Worm (Caenorhabditis elegans): ENCODE results near the gene Y62H9A.11.

- TF ChIP-seq ama-1 (optimal IDR thresholded peaks at IDR 0.05) (no peak), ceh-82 (tag; optimal IDR thresholded peaks at IDR 0.05) (no peak), pag-3 (tag; optimal IDR thresholded peaks at IDR 0.05; ENCODE audit: borderline replicate concordance, insufficient read depth) (no peak), nhr-20 (tag; optimal IDR thresholded peaks at IDR 0.05) (no peak), mep-1 (tag; optimal IDR thresholded peaks at IDR 0.05) (no peak), efl-1 (optimal IDR thresholded peaks at IDR 0.05) (no peak), efl-1 (GFP tag; optimal IDR thresholded peaks at IDR 0.05 in 1 of 2) (no peak), nhr-77 (tag; optimal IDR thresholded peaks at IDR 0.05) (no peak), nhr-85 (tag) (no peak), nhr-76 (tag; optimal IDR thresholded peaks at IDR 0.05) (no peak), isw-1 (GFP tag; IDR thresholded peaks at IDR 0.05) (no peak), blmp-1 (tag; optimal IDR thresholded peaks at IDR 0.05) (no peak)
Observed at ce11 chrX:11882800-11883199, 24.4 kb downstream of the Y62H9A.11 start, which contains the start of the genes Y62H9A.5 and ule-5.

Data from whole organism, L1 larva.